Worm (Caenorhabditis elegans): Measurements from ENCODE around the gene pik-1.

- TF ChIP-seq cog-1 (tag; optimal IDR thresholded peaks at IDR 0.05), result no peak
- TF ChIP-seq ztf-23 (GFP tag; IDR thresholded peaks at IDR 0.05), result no peak
Observed at ce11 chrIV:13408018-13408417, 7.8 kb upstream of the pik-1 start, which contains the start of gene Y62E10A.19.

Measured in whole organism, midembryonic.